Fruit fly (Drosophila melanogaster) whole organism, embryonic: Measurements from ENCODE around the gene Gdi.

ENCODE experiments used
- Fer1 ChIP-seq: fragments of 200-800 bp; sonication (Bioruptor generic); optimal IDR thresholded peaks from 2 replicates; lab custom pipeline; 2017; ENCODE audit warnings: missing biosample characterization, mild to moderate bottlenecking, missing genetic modification characterization
- Hr51 ChIP-seq, 2 experiments: fragments of 200-800 bp; sonication (Bioruptor generic); optimal IDR thresholded peaks; 2 replicates in 1 of 2; 3 replicates in 1 of 2; lab custom pipeline; 2016 to 2018; ENCODE audit warnings: missing biosample characterization in 2 of 2, missing genetic modification characterization in 2 of 2, mild to moderate bottlenecking in 1 of 2, moderate library complexity in 1 of 2
- Sin3A ChIP-seq: fragments of >200 bp; optimal IDR thresholded peaks from 2 replicates; lab custom pipeline; 2018
- nmo ChIP-seq: fragments of 200-800 bp; sonication (Bioruptor generic); optimal IDR thresholded peaks from 2 replicates; lab custom pipeline; 2018; ENCODE audit warnings: missing biosample characterization, mild to moderate bottlenecking, missing genetic modification characterization, moderate library complexity
- twi ChIP-seq: fragments of 200-800 bp; optimal IDR thresholded peaks from 2 replicates; lab custom pipeline; 2019; ENCODE audit warnings: missing biosample characterization, mild to moderate bottlenecking, missing genetic modification characterization, moderate library complexity

dm6 chr2L:9452959-9453358 lies 41.7 kb downstream of the Gdi start:
- TF ChIP-seq nmo (GFP tag; lab: Kevin White, UChicago) = no peak
- no peak for TF ChIP-seq Sin3A (lab: Kevin White, UChicago)
- no peak for TF ChIP-seq Fer1 (GFP tag; lab: Kevin White, UChicago)
- TF ChIP-seq Hr51 (GFP tag; optimal IDR thresholded peaks at IDR 0.05; lab: Kevin White, UChicago) = no peak
- no peak for TF ChIP-seq twi (tag; lab: Kevin White, UChicago)
